Fruit fly (Drosophila melanogaster) whole organism, embryonic: ENCODE measurements around the gene fliI.
A peak's percentile ranks its signal among the peaks of the same experiment; 100 is the strongest.

ENCODE experiments used
- BEAF-32 ChIP-seq: fragments of 200-800 bp; sonication (Bioruptor generic); optimal IDR thresholded peaks from 3 replicates; lab custom pipeline; 2017; ENCODE audit warnings: missing biosample characterization, missing genetic modification characterization, mild to moderate bottlenecking, moderate library complexity, missing genetic modification reagents
- CG13287 ChIP-seq: fragments of 200-800 bp; sonication (Bioruptor generic); IDR thresholded peaks from 2 replicates; pipeline ENCODE4 v1.3.6; 2022; ENCODE audit warnings: missing biosample characterization, missing genetic modification characterization; ENCODE audit not compliant: partially characterized antibody
- CG13624 ChIP-seq: fragments of 200-800 bp; sonication (Bioruptor generic); optimal IDR thresholded peaks from 2 replicates; lab custom pipeline; 2016; ENCODE audit warnings: missing biosample characterization, missing genetic modification characterization
- CG14860 ChIP-seq: fragments of 200-800 bp; sonication (Bioruptor generic); IDR thresholded peaks from 3 replicates; pipeline ENCODE4 v1.3.6; 2022; ENCODE audit warnings: missing biosample characterization, missing genetic modification characterization; ENCODE audit not compliant: partially characterized antibody
- CG15696 ChIP-seq: fragments of 200-800 bp; sonication (Bioruptor generic); optimal IDR thresholded peaks from 2 replicates; lab custom pipeline; 2019; ENCODE audit warnings: missing biosample characterization, mild to moderate bottlenecking, missing genetic modification characterization, moderate library complexity
- CG2116 ChIP-seq: fragments of 200-800 bp; sonication (Bioruptor generic); optimal IDR thresholded peaks from 3 replicates; lab custom pipeline; 2018; ENCODE audit warnings: missing biosample characterization, mild to moderate bottlenecking, missing genetic modification characterization
- CG2129 ChIP-seq: fragments of 200-800 bp; sonication (Bioruptor generic); IDR thresholded peaks from 2 replicates; pipeline ENCODE4 v1.3.6; 2022; ENCODE audit warnings: missing biosample characterization, missing genetic modification characterization; ENCODE audit not compliant: partially characterized antibody
- CG3281 ChIP-seq: fragments of 200-800 bp; sonication (Bioruptor generic); optimal IDR thresholded peaks from 3 replicates; lab custom pipeline; 2017; ENCODE audit warnings: missing biosample characterization, mild to moderate bottlenecking, missing genetic modification characterization
- CG34422 ChIP-seq: fragments of 200-800 bp; sonication (Bioruptor generic); IDR thresholded peaks from 3 replicates; pipeline ENCODE4 v1.3.6; 2022; ENCODE audit warnings: missing biosample characterization, missing genetic modification characterization
- CG6254 ChIP-seq: fragments of 200-800 bp; sonication (Bioruptor generic); optimal IDR thresholded peaks from 3 replicates; lab custom pipeline; 2017; ENCODE audit warnings: mild to moderate bottlenecking, missing biosample characterization, missing genetic modification reagents, missing genetic modification characterization
- CG6654 ChIP-seq: fragments of 200-800 bp; sonication (Bioruptor generic); optimal IDR thresholded peaks from 2 replicates; lab custom pipeline; 2017; ENCODE audit warnings: missing biosample characterization, mild to moderate bottlenecking, missing genetic modification characterization
- CG6791 ChIP-seq: fragments of 200-800 bp; sonication (Bioruptor generic); IDR thresholded peaks from 3 replicates; pipeline ENCODE4 v1.3.6; 2022; ENCODE audit warnings: missing biosample characterization, missing genetic modification characterization; ENCODE audit not compliant: partially characterized antibody
- CG7745 ChIP-seq: fragments of 200-800 bp; sonication (Bioruptor generic); optimal IDR thresholded peaks from 2 replicates; lab custom pipeline; 2018; ENCODE audit warnings: missing biosample characterization, mild to moderate bottlenecking, missing genetic modification characterization, moderate library complexity
- CG7963 ChIP-seq: fragments of 200-800 bp; sonication (Bioruptor generic); IDR thresholded peaks from 3 replicates; pipeline ENCODE4 v1.3.6; 2022; ENCODE audit warnings: missing biosample characterization, missing genetic modification characterization; ENCODE audit not compliant: partially characterized antibody
- CG8388 ChIP-seq: fragments of 200-800 bp; sonication (Bioruptor generic); optimal IDR thresholded peaks from 2 replicates; lab custom pipeline; 2019; ENCODE audit warnings: missing biosample characterization, mild to moderate bottlenecking, missing genetic modification characterization, moderate library complexity
- CG9797 ChIP-seq: fragments of 200-800 bp; sonication (Bioruptor generic); optimal IDR thresholded peaks from 3 replicates; lab custom pipeline; 2018; ENCODE audit warnings: missing biosample characterization, mild to moderate bottlenecking, missing genetic modification characterization
- D19A ChIP-seq: fragments of 200-800 bp; optimal IDR thresholded peaks from 3 replicates; lab custom pipeline; 2019; ENCODE audit warnings: missing biosample characterization, mild to moderate bottlenecking, missing genetic modification characterization, moderate library complexity
- Doc3 ChIP-seq: fragments of 200-800 bp; sonication (Bioruptor generic); IDR thresholded peaks from 3 replicates; pipeline ENCODE4 v1.3.6; 2022; ENCODE audit warnings: missing biosample characterization, missing genetic modification characterization; ENCODE audit not compliant: partially characterized antibody
- Dp ChIP-seq: fragments of 200-800 bp; sonication (Bioruptor generic); optimal IDR thresholded peaks from 2 replicates; lab custom pipeline; 2018; ENCODE audit warnings: missing biosample characterization, mild to moderate bottlenecking, missing genetic modification characterization, moderate library complexity
- E2f2 ChIP-seq: fragments of 200-800 bp; sonication (Bioruptor generic); IDR thresholded peaks from 2 replicates; pipeline ENCODE4 v1.3.6; 2022; ENCODE audit warnings: missing biosample characterization, missing genetic modification characterization
- Gug ChIP-seq: fragments of 200-800 bp; sonication (Bioruptor generic); IDR thresholded peaks from 4 replicates; pipeline ENCODE4 v1.3.6; 2022; ENCODE audit warnings: missing biosample characterization, missing genetic modification characterization
- HLH4C ChIP-seq: fragments of 200-800 bp; sonication (Bioruptor generic); IDR thresholded peaks from 3 replicates; pipeline ENCODE4 v1.3.6; 2022; ENCODE audit warnings: missing biosample characterization, missing genetic modification characterization; ENCODE audit not compliant: partially characterized antibody
- Hand ChIP-seq: fragments of 200-800 bp; sonication (Bioruptor generic); optimal IDR thresholded peaks from 2 replicates; lab custom pipeline; 2017; ENCODE audit warnings: mild to moderate bottlenecking, missing biosample characterization, missing genetic modification reagents, missing genetic modification characterization
- HmgD ChIP-seq: fragments of 200-800 bp; sonication (Bioruptor generic); optimal IDR thresholded peaks from 3 replicates; lab custom pipeline; 2016; ENCODE audit warnings: missing biosample characterization, missing genetic modification characterization
- HmgZ ChIP-seq: fragments of 200-800 bp; sonication (Bioruptor generic); optimal IDR thresholded peaks from 2 replicates; lab custom pipeline; 2018; ENCODE audit warnings: missing biosample characterization, mild to moderate bottlenecking, missing genetic modification characterization
- MBD-R2 ChIP-seq: fragments of 200-800 bp; sonication (Bioruptor generic); IDR thresholded peaks from 2 replicates; pipeline ENCODE4 v1.3.6; 2022; ENCODE audit warnings: missing biosample characterization, missing genetic modification characterization
- MESR4 ChIP-seq: fragments of 200-800 bp; sonication (Bioruptor generic); optimal IDR thresholded peaks from 2 replicates; lab custom pipeline; 2018; ENCODE audit warnings: missing biosample characterization, mild to moderate bottlenecking, missing genetic modification characterization, moderate library complexity
- Opbp ChIP-seq: fragments of 200-800 bp; sonication (Bioruptor generic); IDR thresholded peaks from 3 replicates; pipeline ENCODE4 v1.3.6; 2022; ENCODE audit warnings: missing biosample characterization, missing genetic modification characterization; ENCODE audit not compliant: partially characterized antibody
- Scr ChIP-seq: fragments of 200-800 bp; sonication (Bioruptor generic); IDR thresholded peaks from 2 replicates; pipeline ENCODE4 v1.3.6; 2022; ENCODE audit warnings: missing biosample characterization, missing genetic modification characterization; ENCODE audit not compliant: partially characterized antibody
- amos ChIP-seq: fragments of 200-800 bp; sonication (Bioruptor generic); IDR thresholded peaks from 2 replicates; pipeline ENCODE4 v1.3.6; 2022; ENCODE audit warnings: missing biosample characterization, missing genetic modification characterization; ENCODE audit not compliant: partially characterized antibody
- crol ChIP-seq: fragments of 200-800 bp; sonication (Bioruptor generic); IDR thresholded peaks from 2 replicates; pipeline ENCODE4 v1.3.6; 2022; ENCODE audit warnings: missing biosample characterization, missing genetic modification characterization
- dm ChIP-seq: fragments of 200-800 bp; sonication (Bioruptor generic); optimal IDR thresholded peaks from 3 replicates; lab custom pipeline; 2016; ENCODE audit warnings: missing biosample characterization, missing genetic modification characterization
- hb ChIP-seq: fragments of 200-800 bp; sonication (Bioruptor generic); IDR thresholded peaks from 3 replicates; pipeline ENCODE4 v1.3.6; 2022; ENCODE audit warnings: missing biosample characterization, missing genetic modification characterization; ENCODE audit not compliant: partially characterized antibody
- hbn ChIP-seq: fragments of 200-800 bp; sonication (Bioruptor generic); IDR thresholded peaks from 2 replicates; pipeline ENCODE4 v1.3.6; 2022; ENCODE audit warnings: missing biosample characterization, missing genetic modification characterization; ENCODE audit not compliant: partially characterized antibody
- hkb ChIP-seq, 2 experiments: fragments of 200-800 bp in 1 of 2; fragments of >200 bp in 1 of 2; sonication (Bioruptor generic) in 1 of 2; IDR thresholded peaks in 1 of 2; optimal IDR thresholded peaks in 1 of 2; 2 replicates each; pipeline versions ENCODE4 v1.3.6 to Lab custom; 2017 to 2022; ENCODE audit warnings: missing biosample characterization in 1 of 2, missing genetic modification characterization in 1 of 2
- klu ChIP-seq: fragments of 200-800 bp; sonication (Bioruptor generic); IDR thresholded peaks from 2 replicates; pipeline ENCODE4 v1.3.6; 2022; ENCODE audit warnings: missing biosample characterization, missing genetic modification characterization
- lab ChIP-seq: fragments of 200-800 bp; sonication (Bioruptor generic); optimal IDR thresholded peaks from 3 replicates; lab custom pipeline; 2017; ENCODE audit warnings: missing biosample characterization, missing genetic modification characterization, mild to moderate bottlenecking, moderate library complexity, missing genetic modification reagents
- row ChIP-seq: fragments of 200-800 bp; sonication (Bioruptor generic); IDR thresholded peaks from 3 replicates; pipeline ENCODE4 v1.3.6; 2022; ENCODE audit warnings: missing biosample characterization, missing genetic modification characterization
- sna ChIP-seq: fragments of 200-800 bp; sonication (Bioruptor generic); IDR thresholded peaks from 2 replicates; pipeline ENCODE4 v1.3.6; 2022; ENCODE audit warnings: missing biosample characterization, missing genetic modification characterization; ENCODE audit not compliant: partially characterized antibody
- unc-4 ChIP-seq: fragments of 200-800 bp; sonication (Bioruptor generic); IDR thresholded peaks from 2 replicates; pipeline ENCODE4 v1.3.6; 2022; ENCODE audit warnings: missing biosample characterization, missing genetic modification characterization; ENCODE audit not compliant: partially characterized antibody
- vnd ChIP-seq: fragments of 200-800 bp; sonication (Bioruptor generic); IDR thresholded peaks from 3 replicates; pipeline ENCODE4 v1.3.6; 2022; ENCODE audit warnings: missing biosample characterization, missing genetic modification characterization; ENCODE audit not compliant: partially characterized antibody
- wdn ChIP-seq: fragments of 200-800 bp; sonication (Bioruptor generic); IDR thresholded peaks from 2 replicates; pipeline ENCODE4 v1.3.6; 2022; ENCODE audit warnings: missing biosample characterization, missing genetic modification characterization
- zen2 ChIP-seq: fragments of 200-800 bp; sonication (Bioruptor generic); IDR thresholded peaks from 3 replicates; pipeline ENCODE4 v1.3.6; 2022; ENCODE audit warnings: missing biosample characterization, missing genetic modification characterization; ENCODE audit not compliant: partially characterized antibody

Gene fliI

dm6 chrX:21387695-21388094 lies 48.2 kb downstream of the fliI start, which contains the start of gene Ddx56 (continued):
- peak; percentile 59; the same call in 2 of the 3 replicates for TF ChIP-seq Opbp (GFP tag; lab: Robert Waterston, UW)
- TF ChIP-seq E2f2 = 0 out of 2 replicates have a peak, but pooled peaks have one; percentile 13
- no peak for TF ChIP-seq hkb (optimal IDR thresholded peaks at IDR 0.05; lab: Kevin White, UChicago)
- no peak for TF ChIP-seq hkb (GFP tag; IDR thresholded peaks at IDR 0.05; lab: Robert Waterston, UW)
- TF ChIP-seq CG2129 (GFP tag; lab: Robert Waterston, UW) = peak; percentile 23
- TF ChIP-seq Scr (GFP tag; lab: Robert Waterston, UW) = peak; percentile 71
- peak; percentile 85 for TF ChIP-seq MESR4 (GFP tag; lab: Kevin White, UChicago)
- peak; percentile 9 for TF ChIP-seq CG2116 (GFP tag; lab: Kevin White, UChicago)
- no peak for TF ChIP-seq wdn
- TF ChIP-seq CG13287 (GFP tag; lab: Robert Waterston, UW) = peak; percentile 71
- peak; percentile 29 for TF ChIP-seq dm (GFP tag; lab: Kevin White, UChicago)
- peak; percentile 70 for TF ChIP-seq amos (GFP tag; lab: Robert Waterston, UW)
- TF ChIP-seq CG3281 (GFP tag; lab: Kevin White, UChicago) = no peak
- TF ChIP-seq zen2 (GFP tag; lab: Robert Waterston, UW) = peak; percentile 43; the same call in 1 of the 3 replicates
- TF ChIP-seq vnd = 0 out of 3 replicates have a peak, but pooled peaks have one; percentile 42
- TF ChIP-seq lab = no peak
- no peak for TF ChIP-seq Hand (GFP tag; lab: Kevin White, UChicago)
- TF ChIP-seq MBD-R2 (GFP tag; lab: Robert Waterston, UW) = peak; percentile 46; the same call in 1 of the 2 replicates
- no peak for TF ChIP-seq CG15696 (tag; lab: Kevin White, UChicago)

- peak; percentile 51 for TF ChIP-seq Dp (GFP tag; lab: Kevin White, UChicago)
- no peak for TF ChIP-seq HmgZ
- TF ChIP-seq zen2 (GFP tag; lab: Robert Waterston, UW) = peak; percentile 44; the same call in 1 of the 3 replicates
- 0 out of 2 replicates have a peak, but pooled peaks have one; percentile 32 for TF ChIP-seq CG2129 (GFP tag; lab: Robert Waterston, UW)
- no peak for TF ChIP-seq CG6254
- peak; percentile 67 for TF ChIP-seq HLH4C
- peak; percentile 30 for TF ChIP-seq CG2116 (GFP tag; lab: Kevin White, UChicago)
- no peak for TF ChIP-seq klu (GFP tag; lab: Robert Waterston, UW)
- TF ChIP-seq CG6791 (GFP tag; lab: Robert Waterston, UW) = peak; percentile 40; the same call in 1 of the 3 replicates
- no peak for TF ChIP-seq crol (GFP tag; lab: Robert Waterston, UW)
- TF ChIP-seq CG9797 = no peak
- peak; percentile 59 for TF ChIP-seq BEAF-32 (GFP tag; lab: Kevin White, UChicago)
- TF ChIP-seq E2f2 = peak; percentile 69
- TF ChIP-seq hb (GFP tag; lab: Robert Waterston, UW) = 0 out of 3 replicates have a peak, but pooled peaks have one; percentile 28
- TF ChIP-seq CG8388 (GFP tag; lab: Kevin White, UChicago) = no peak
- TF ChIP-seq CG34422 = no peak
- peak; percentile 61; the same call in 2 of the 3 replicates for TF ChIP-seq vnd
- peak; percentile 59; the same call in 2 of the 3 replicates for TF ChIP-seq Opbp (GFP tag; lab: Robert Waterston, UW)
- peak; percentile 65; the same call in 1 of the 2 replicates for TF ChIP-seq hbn (GFP tag; lab: Robert Waterston, UW)
- TF ChIP-seq CG7963 (GFP tag; lab: Robert Waterston, UW) = peak; percentile 27; the same call in 1 of the 3 replicates
- peak; percentile 78 for TF ChIP-seq CG13287 (GFP tag; lab: Robert Waterston, UW)
- TF ChIP-seq D19A = peak; percentile 53
- TF ChIP-seq amos (GFP tag; lab: Robert Waterston, UW) = peak; percentile 62
- TF ChIP-seq CG14860 (GFP tag; lab: Robert Waterston, UW) = peak; percentile 46; the same call in 1 of the 3 replicates
- peak; percentile 76 for TF ChIP-seq CG13624 (GFP tag; lab: Kevin White, UChicago)
- TF ChIP-seq CG6654 (GFP tag; lab: Kevin White, UChicago) = no peak
- TF ChIP-seq unc-4 = peak; percentile 64
- no peak for TF ChIP-seq Gug (GFP tag; lab: Robert Waterston, UW)
- TF ChIP-seq row (GFP tag; lab: Robert Waterston, UW) = peak; percentile 47
- no peak for TF ChIP-seq CG7745 (tag; lab: Kevin White, UChicago)
- no peak for TF ChIP-seq HmgD
- peak; percentile 58; the same call in 1 of the 3 replicates for TF ChIP-seq Doc3 (GFP tag; lab: Robert Waterston, UW)
- peak; percentile 73; the same call in 1 of the 2 replicates for TF ChIP-seq sna
These were observed 49.2 kb downstream of the fliI start, which contains the start of gene mst for dm6 chrX:21388734-21389133. Gene mst (plus strand): TSS chrX:21388977.
